Worm (Caenorhabditis elegans): Measurements from ENCODE around the gene M163.9.

M163.9 gene

ce11 chrX:14503800-14504550, 34.6 kb downstream of the M163.9 start, which contains the start of gene M163.1 (continued):
- TF ChIP-seq odd-2 (tag; optimal IDR thresholded peaks at IDR 0.05) (no peak), ets-4 (tag; optimal IDR thresholded peaks at IDR 0.05) (no peak), unc-86 (tag; optimal IDR thresholded peaks at IDR 0.05) (no peak), hlh-30 (tag; optimal IDR thresholded peaks at IDR 0.05; ENCODE audit: insufficient read depth) (peak; percentile 1), T23F11.4 (GFP tag; optimal IDR thresholded peaks at IDR 0.05) (no peak), tbx-2 (tag; optimal IDR thresholded peaks at IDR 0.05) (peak; percentile 56), K02D7.2 (tag; optimal IDR thresholded peaks at IDR 0.05) (no peak), pha-4 (tag; optimal IDR thresholded peaks at IDR 0.05) (no peak), eyg-1 (tag; optimal IDR thresholded peaks at IDR 0.05) (peak; percentile 22)

ce11 chrX:14504551-14504902, 35.1 kb downstream of the M163.9 start:
- no peak for TF ChIP-seq tbx-2 (tag; optimal IDR thresholded peaks at IDR 0.05)
- peak; percentile 33 for TF ChIP-seq ref-2 (tag; optimal IDR thresholded peaks at IDR 0.05)
- TF ChIP-seq elt-2 (tag; optimal IDR thresholded peaks at IDR 0.05): peak; percentile 68

ce11 chrX:14505578-14506353, 36.4 kb downstream of the M163.9 start:
- no peak for TF ChIP-seq che-1 (tag; optimal IDR thresholded peaks at IDR 0.05)
- TF ChIP-seq pqm-1 (tag; optimal IDR thresholded peaks at IDR 0.05): peak; percentile 14
- peak; percentile 52 for TF ChIP-seq sdc-2 (tag; optimal IDR thresholded peaks at IDR 0.05)
- peak; percentile 25 for TF ChIP-seq dve-1 (tag; optimal IDR thresholded peaks at IDR 0.05)
- peak; percentile 72 for TF ChIP-seq elt-2 (tag; optimal IDR thresholded peaks at IDR 0.05)
- TF ChIP-seq npax-4 (tag; optimal IDR thresholded peaks at IDR 0.05): no peak
- peak; percentile 34 for TF ChIP-seq ref-2 (tag; optimal IDR thresholded peaks at IDR 0.05)
- TF ChIP-seq madf-2 (tag; optimal IDR thresholded peaks at IDR 0.05): no peak
- peak; percentile 8 for TF ChIP-seq ceh-2 (tag; optimal IDR thresholded peaks at IDR 0.05)
- TF ChIP-seq ceh-9 (tag; optimal IDR thresholded peaks at IDR 0.05): no peak
- TF ChIP-seq fkh-10 (GFP tag; optimal IDR thresholded peaks at IDR 0.05): no peak
- peak; percentile 53 for TF ChIP-seq ceh-18 (tag; optimal IDR thresholded peaks at IDR 0.05)
- no peak for TF ChIP-seq hlh-15 (tag; optimal IDR thresholded peaks at IDR 0.05)
- no peak for TF ChIP-seq pag-3 (tag; optimal IDR thresholded peaks at IDR 0.05; ENCODE audit: borderline replicate concordance)
- no peak for TF ChIP-seq unc-3 (GFP tag; conservative IDR thresholded peaks at IDR 0.05)
- TF ChIP-seq unc-3 (tag; optimal IDR thresholded peaks at IDR 0.05): no peak
- TF ChIP-seq tbx-2 (tag; optimal IDR thresholded peaks at IDR 0.05): peak; percentile 14
- no peak for TF ChIP-seq syd-9 (tag; optimal IDR thresholded peaks at IDR 0.05)

ce11 chrX:14507992-14508391, 38.6 kb downstream of the M163.9 start:
- TF ChIP-seq pag-3 (tag; optimal IDR thresholded peaks at IDR 0.05; ENCODE audit: borderline replicate concordance): no peak
- TF ChIP-seq hlh-13 (GFP tag; optimal IDR thresholded peaks at IDR 0.05): no peak
- no peak for TF ChIP-seq ref-2 (tag; optimal IDR thresholded peaks at IDR 0.05)
- no peak for TF ChIP-seq rnt-1 (tag; optimal IDR thresholded peaks at IDR 0.05)
- no peak for TF ChIP-seq ets-4 (tag; optimal IDR thresholded peaks at IDR 0.05)
- TF ChIP-seq tbx-2 (tag; optimal IDR thresholded peaks at IDR 0.05): no peak
- TF ChIP-seq npax-4 (tag; optimal IDR thresholded peaks at IDR 0.05): no peak
- TF ChIP-seq ahr-1 (tag; optimal IDR thresholded peaks at IDR 0.05): no peak
- TF ChIP-seq ama-1 (optimal IDR thresholded peaks at IDR 0.05): no peak
- TF ChIP-seq hlh-6 (tag; optimal IDR thresholded peaks at IDR 0.05): no peak
- TF ChIP-seq T23F11.4 (GFP tag; optimal IDR thresholded peaks at IDR 0.05): no peak
- TF ChIP-seq elt-2 (tag; optimal IDR thresholded peaks at IDR 0.05): no peak
- no peak for TF ChIP-seq F13H6.1 (tag; optimal IDR thresholded peaks at IDR 0.05)
- no peak for TF ChIP-seq ceh-30 (tag; optimal IDR thresholded peaks at IDR 0.05)

All from whole organism, late embryonic.